Fruit fly (Drosophila melanogaster): ENCODE data around the gene ash2.

The ash2 gene

DNA sequence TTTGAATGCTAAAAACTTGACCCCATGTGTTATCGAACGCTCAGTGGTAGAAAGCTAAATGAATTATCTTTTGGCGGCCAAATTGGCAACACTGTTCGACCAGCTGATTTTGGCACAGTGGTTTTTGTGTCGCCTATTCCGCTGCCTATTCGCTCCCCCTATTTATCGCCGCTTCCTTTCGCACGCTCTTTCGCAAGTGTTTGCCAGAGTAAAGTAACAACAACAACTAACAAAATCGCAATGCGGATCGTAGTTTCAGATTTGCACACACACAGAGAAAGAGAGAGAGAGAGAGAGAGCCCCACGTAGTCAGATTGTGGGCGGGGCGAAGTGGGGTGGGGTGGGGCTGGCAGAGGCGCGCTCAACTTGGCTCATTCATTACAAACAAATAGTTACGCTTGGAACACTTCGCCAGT, 1.1 kb downstream of the ash2 start (continued):
- TF ChIP-seq Bgb (GFP tag; IDR thresholded peaks at IDR 0.05; ENCODE audit: partially characterized antibody) (peak; percentile 57; the same call in 1 of the 2 replicates), rib (GFP tag; IDR thresholded peaks at IDR 0.05) (peak; percentile 80), lov (optimal IDR thresholded peaks at IDR 0.05) (no peak), lov (GFP tag; IDR thresholded peaks at IDR 0.05) (no peak), Ravus (GFP tag; IDR thresholded peaks at IDR 0.05) (no peak), Adf1 (GFP tag; IDR thresholded peaks at IDR 0.05) (peak; percentile 62), CG32532 (GFP tag; IDR thresholded peaks at IDR 0.05) (peak; percentile 39; the same call in 1 of the 2 replicates), phol (tag; optimal IDR thresholded peaks at IDR 0.05) (no peak), CG11695 (GFP tag; IDR thresholded peaks at IDR 0.05) (no peak), seq (GFP tag; IDR thresholded peaks at IDR 0.05) (no peak), pzg (GFP tag; optimal IDR thresholded peaks at IDR 0.05) (peak; percentile 51), MESR4 (GFP tag; optimal IDR thresholded peaks at IDR 0.05) (peak; percentile 8), CG4360 (GFP tag; IDR thresholded peaks at IDR 0.05) (no peak), en (GFP tag; optimal IDR thresholded peaks at IDR 0.05) (no peak), MBD-R2 (GFP tag; IDR thresholded peaks at IDR 0.05) (peak; percentile 18; the same call in 1 of the 2 replicates), zfh2 (GFP tag; optimal IDR thresholded peaks at IDR 0.05) (no peak), Fer1 (GFP tag; optimal IDR thresholded peaks at IDR 0.05) (peak; percentile 66), chn (GFP tag; optimal IDR thresholded peaks at IDR 0.05) (no peak), CG10654 (GFP tag; optimal IDR thresholded peaks at IDR 0.05) (no peak), psq (GFP tag; optimal IDR thresholded peaks at IDR 0.05) (peak; percentile 67), odd (GFP tag; optimal IDR thresholded peaks at IDR 0.05) (no peak), CG10959 (GFP tag; IDR thresholded peaks at IDR 0.05) (no peak), Med (GFP tag) (peak; percentile 87), Myb (GFP tag; optimal IDR thresholded peaks at IDR 0.05) (no peak), Optix (GFP tag; IDR thresholded peaks at IDR 0.05) (no peak), dysf (GFP tag; IDR thresholded peaks at IDR 0.05) (0 out of 3 replicates have a peak, but pooled peaks have one; percentile 19), bbx (GFP tag; IDR thresholded peaks at IDR 0.05; ENCODE audit: partially characterized antibody) (no peak), chinmo (GFP tag; IDR thresholded peaks at IDR 0.05; ENCODE audit: partially characterized antibody) (peak; percentile 27; the same call in 1 of the 4 replicates), fu2 (GFP tag; optimal IDR thresholded peaks at IDR 0.05) (no peak), CG17186 (GFP tag; optimal IDR thresholded peaks at IDR 0.05) (no peak), CG34376 (GFP tag; optimal IDR thresholded peaks at IDR 0.05) (peak; percentile 59), CG31441 (GFP tag; IDR thresholded peaks at IDR 0.05) (no peak), E2f2 (GFP tag; IDR thresholded peaks at IDR 0.05) (0 out of 2 replicates have a peak, but pooled peaks have one; percentile 25)

DNA sequence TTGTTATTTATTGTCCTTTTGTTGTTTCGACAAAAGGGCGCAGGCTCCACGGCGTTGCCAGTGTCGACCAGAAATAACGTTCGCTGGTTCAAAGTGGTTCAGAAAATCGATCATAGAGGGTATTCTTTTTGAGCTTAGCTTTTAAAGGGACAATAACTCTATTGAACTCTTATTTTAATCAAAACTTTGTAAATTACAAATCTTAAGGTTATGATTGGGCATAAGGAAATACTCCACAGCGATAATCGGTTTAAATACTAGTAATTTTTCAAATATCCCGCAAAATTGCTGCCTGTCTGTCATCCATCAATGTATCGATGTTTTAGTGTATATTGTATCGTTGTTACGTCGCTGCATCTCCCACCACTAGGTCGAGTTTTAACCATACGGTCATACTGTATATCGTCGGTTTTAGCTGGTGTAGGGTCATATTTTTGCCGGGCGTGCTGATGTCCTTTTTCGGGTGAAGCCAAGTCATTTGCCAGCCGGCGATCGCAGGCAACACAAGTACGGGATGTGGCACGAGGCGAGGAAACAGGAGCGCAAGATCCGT, 4.9 kb downstream of the ash2 start, which contains the start of the genes CG31125 and CG6695:
Gene CG31125 (minus strand): TSS at position 51 of the 553 bp plus-strand sequence.
Gene CG6695 (plus strand): TSS at position 391 of the 553 bp plus-strand sequence.
- TF ChIP-seq toy (GFP tag; IDR thresholded peaks at IDR 0.05) (no peak), stwl (tag; optimal IDR thresholded peaks at IDR 0.05) (peak; percentile 62), sima (GFP tag; optimal IDR thresholded peaks at IDR 0.05) (no peak), YL-1 (GFP tag; optimal IDR thresholded peaks at IDR 0.05) (peak; percentile 71), CG10431 (GFP tag; optimal IDR thresholded peaks at IDR 0.05) (no peak), CG10209 (GFP tag; optimal IDR thresholded peaks at IDR 0.05) (no peak), PHDP (tag; optimal IDR thresholded peaks at IDR 0.05) (no peak), Max (GFP tag; optimal IDR thresholded peaks at IDR 0.05) (peak; percentile 40), CG4424 (GFP tag; optimal IDR thresholded peaks at IDR 0.05) (peak; percentile 24), NC2α (GFP tag; optimal IDR thresholded peaks at IDR 0.05) (no peak), CG11695 (GFP tag; IDR thresholded peaks at IDR 0.05) (no peak), CG11247 (GFP tag; IDR thresholded peaks at IDR 0.05) (0 out of 2 replicates have a peak, but pooled peaks have one; percentile 23), nerfin-1 (tag; optimal IDR thresholded peaks at IDR 0.05) (peak; percentile 28), Hand (GFP tag; optimal IDR thresholded peaks at IDR 0.05) (no peak), sna (GFP tag; IDR thresholded peaks at IDR 0.05; ENCODE audit: partially characterized antibody) (peak; percentile 70), nau (GFP tag; optimal IDR thresholded peaks at IDR 0.05) (no peak), row (GFP tag; IDR thresholded peaks at IDR 0.05) (peak; percentile 70), MTF-1 (GFP tag; optimal IDR thresholded peaks at IDR 0.05; ENCODE audit: borderline replicate concordance) (no peak), Sox100B (GFP tag; optimal IDR thresholded peaks at IDR 0.05) (no peak), Dad (GFP tag; optimal IDR thresholded peaks at IDR 0.05) (peak; percentile 40), pzg (GFP tag; optimal IDR thresholded peaks at IDR 0.05) (peak; percentile 91)
